Fruit fly (Drosophila melanogaster) whole organism, embryonic: ENCODE data around the gene Nepl20.

Experiments used
- B-H1 ChIP-seq: fragments of 200-800 bp; sonication (Bioruptor generic); IDR thresholded peaks from 3 replicates; pipeline ENCODE4 v1.3.6; 2022; ENCODE audit warnings: missing biosample characterization, missing genetic modification characterization
- CG10366 ChIP-seq: fragments of 200-800 bp; sonication (Bioruptor generic); IDR thresholded peaks from 2 replicates; pipeline ENCODE4 v1.3.6; 2022; ENCODE audit warnings: missing biosample characterization, missing genetic modification characterization
- CG10565 ChIP-seq: fragments of 200-800 bp; sonication (Bioruptor generic); optimal IDR thresholded peaks from 3 replicates; lab custom pipeline; 2016; ENCODE audit warnings: missing biosample characterization, mild to moderate bottlenecking, missing genetic modification characterization
- CG15514 ChIP-seq: fragments of 200-800 bp; sonication (Bioruptor generic); optimal IDR thresholded peaks from 3 replicates; lab custom pipeline; 2017; ENCODE audit warnings: missing biosample characterization, missing genetic modification characterization, mild to moderate bottlenecking, moderate library complexity, missing genetic modification reagents
- CG15696 ChIP-seq: fragments of 200-800 bp; sonication (Bioruptor generic); optimal IDR thresholded peaks from 2 replicates; lab custom pipeline; 2019; ENCODE audit warnings: missing biosample characterization, mild to moderate bottlenecking, missing genetic modification characterization, moderate library complexity
- CG17829 ChIP-seq: fragments of 200-800 bp; optimal IDR thresholded peaks from 2 replicates; lab custom pipeline; 2019; ENCODE audit warnings: missing biosample characterization, mild to moderate bottlenecking, missing genetic modification characterization, moderate library complexity
- CG31441 ChIP-seq: fragments of 200-800 bp; sonication (Bioruptor generic); IDR thresholded peaks from 2 replicates; pipeline ENCODE4 v1.3.6; 2022; ENCODE audit warnings: missing biosample characterization, missing genetic modification characterization
- CG34224 ChIP-seq: fragments of 200-800 bp; sonication (Bioruptor generic); IDR thresholded peaks from 3 replicates; pipeline ENCODE4 v1.3.6; 2022; ENCODE audit warnings: missing biosample characterization, missing genetic modification characterization; ENCODE audit not compliant: partially characterized antibody
- CG34422 ChIP-seq: fragments of 200-800 bp; sonication (Bioruptor generic); IDR thresholded peaks from 3 replicates; pipeline ENCODE4 v1.3.6; 2022; ENCODE audit warnings: missing biosample characterization, missing genetic modification characterization
- CG4404 ChIP-seq: fragments of 200-800 bp; sonication (Bioruptor generic); IDR thresholded peaks from 2 replicates; pipeline ENCODE4 v1.3.6; 2022; ENCODE audit warnings: missing biosample characterization, missing genetic modification characterization
- CG4730 ChIP-seq: fragments of 200-800 bp; sonication (Bioruptor generic); IDR thresholded peaks from 2 replicates; pipeline ENCODE4 v1.3.6; 2022; ENCODE audit warnings: missing biosample characterization, missing genetic modification characterization
- CG6254 ChIP-seq: fragments of 200-800 bp; sonication (Bioruptor generic); optimal IDR thresholded peaks from 3 replicates; lab custom pipeline; 2017; ENCODE audit warnings: mild to moderate bottlenecking, missing biosample characterization, missing genetic modification reagents, missing genetic modification characterization
- CG7745 ChIP-seq: fragments of 200-800 bp; sonication (Bioruptor generic); optimal IDR thresholded peaks from 2 replicates; lab custom pipeline; 2018; ENCODE audit warnings: missing biosample characterization, mild to moderate bottlenecking, missing genetic modification characterization, moderate library complexity
- CG7928 ChIP-seq: fragments of 200-800 bp; sonication (Bioruptor generic); optimal IDR thresholded peaks from 2 replicates; lab custom pipeline; 2017; ENCODE audit warnings: missing biosample characterization, mild to moderate bottlenecking, missing genetic modification characterization
- Camta ChIP-seq: fragments of 200-800 bp; sonication (Bioruptor generic); optimal IDR thresholded peaks from 2 replicates; lab custom pipeline; 2016; ENCODE audit warnings: missing biosample characterization, missing genetic modification characterization
- CkIIα-i1 ChIP-seq: fragments of 200-800 bp; sonication (Bioruptor generic); IDR thresholded peaks from 2 replicates; pipeline ENCODE4 v1.3.6; 2022; ENCODE audit warnings: missing biosample characterization, missing genetic modification characterization
- Fer1 ChIP-seq: fragments of 200-800 bp; sonication (Bioruptor generic); optimal IDR thresholded peaks from 2 replicates; lab custom pipeline; 2017; ENCODE audit warnings: missing biosample characterization, mild to moderate bottlenecking, missing genetic modification characterization
- Gsc ChIP-seq: fragments of 200-800 bp; sonication (Bioruptor generic); IDR thresholded peaks from 2 replicates; pipeline ENCODE4 v1.3.6; 2022; ENCODE audit warnings: missing biosample characterization, missing genetic modification characterization
- H15 ChIP-seq: fragments of 200-800 bp; sonication (Bioruptor generic); IDR thresholded peaks from 3 replicates; pipeline ENCODE4 v1.3.6; 2022; ENCODE audit warnings: missing biosample characterization, missing genetic modification characterization
- Hr3 ChIP-seq: fragments of 200-800 bp; sonication (Bioruptor generic); optimal IDR thresholded peaks from 3 replicates; lab custom pipeline; 2016; ENCODE audit warnings: missing biosample characterization, missing genetic modification characterization
- Hsf ChIP-seq: fragments of 200-800 bp; sonication (Bioruptor generic); optimal IDR thresholded peaks from 3 replicates; lab custom pipeline; 2016; ENCODE audit warnings: missing biosample characterization, missing genetic modification characterization
- Jarid2 ChIP-seq: fragments of 200-800 bp; sonication (Bioruptor generic); optimal IDR thresholded peaks from 3 replicates; lab custom pipeline; 2017; ENCODE audit warnings: mild to moderate bottlenecking, missing biosample characterization, missing genetic modification reagents, missing genetic modification characterization
- Lhr ChIP-seq: fragments of 200-800 bp; sonication (Bioruptor generic); optimal IDR thresholded peaks from 3 replicates; lab custom pipeline; 2017; ENCODE audit warnings: mild to moderate bottlenecking, missing biosample characterization, missing genetic modification reagents, missing genetic modification characterization
- Lim3 ChIP-seq: fragments of 200-800 bp; sonication (Bioruptor generic); IDR thresholded peaks from 2 replicates; pipeline ENCODE4 v1.3.6; 2022; ENCODE audit warnings: missing biosample characterization, missing genetic modification characterization
- NFAT ChIP-seq: fragments of 200-800 bp; sonication (Bioruptor generic); IDR thresholded peaks from 2 replicates; pipeline ENCODE4 v1.3.6; 2022; ENCODE audit warnings: missing biosample characterization, missing genetic modification characterization
- Pdp1 ChIP-seq, 2 experiments: fragments of 200-800 bp; sonication (Bioruptor generic); optimal IDR thresholded peaks; 3 replicates each; lab custom pipeline; 2016; ENCODE audit warnings: missing biosample characterization in 2 of 2, missing genetic modification characterization in 2 of 2, mild to moderate bottlenecking in 1 of 2, moderate library complexity in 1 of 2
- TFAM ChIP-seq: fragments of 200-800 bp; sonication (Bioruptor generic); optimal IDR thresholded peaks from 2 replicates; lab custom pipeline; 2017; ENCODE audit warnings: missing biosample characterization, missing genetic modification characterization, inconsistent platforms
- Xrp1 ChIP-seq: fragments of 200-800 bp; sonication (Bioruptor generic); IDR thresholded peaks from 2 replicates; pipeline ENCODE4 v1.3.6; 2022; ENCODE audit warnings: missing biosample characterization, missing genetic modification characterization
- ac ChIP-seq: fragments of 200-800 bp; sonication (Bioruptor generic); optimal IDR thresholded peaks from 3 replicates; lab custom pipeline; 2017; ENCODE audit warnings: missing biosample characterization, mild to moderate bottlenecking, missing genetic modification characterization
- al ChIP-seq: fragments of 200-800 bp; sonication (Bioruptor generic); IDR thresholded peaks from 2 replicates; pipeline ENCODE4 v1.3.6; 2022; ENCODE audit warnings: missing biosample characterization, missing genetic modification characterization
- ap ChIP-seq: fragments of 200-800 bp; sonication (Bioruptor generic); IDR thresholded peaks from 2 replicates; pipeline ENCODE4 v1.3.6; 2022; ENCODE audit warnings: missing biosample characterization, missing genetic modification characterization
- ase ChIP-seq: fragments of 200-800 bp; sonication (Bioruptor generic); IDR thresholded peaks from 3 replicates; pipeline ENCODE4 v1.3.6; 2022; ENCODE audit warnings: missing biosample characterization, missing genetic modification characterization
- bsh ChIP-seq, 2 experiments: fragments of 200-800 bp; sonication (Bioruptor generic); optimal IDR thresholded peaks; 2 replicates each; lab custom pipeline; 2017 to 2018; ENCODE audit warnings: mild to moderate bottlenecking in 2 of 2, missing biosample characterization in 2 of 2, missing genetic modification characterization in 2 of 2, moderate library complexity in 1 of 2
- crol ChIP-seq: fragments of 200-800 bp; sonication (Bioruptor generic); IDR thresholded peaks from 2 replicates; pipeline ENCODE4 v1.3.6; 2022; ENCODE audit warnings: missing biosample characterization, missing genetic modification characterization
- dan ChIP-seq: fragments of 200-800 bp; sonication (Bioruptor generic); IDR thresholded peaks from 2 replicates; pipeline ENCODE4 v1.3.6; 2022; ENCODE audit warnings: missing biosample characterization, missing genetic modification characterization
- gcm ChIP-seq: fragments of 200-800 bp; sonication (Bioruptor generic); optimal IDR thresholded peaks from 2 replicates; lab custom pipeline; 2019; ENCODE audit warnings: missing biosample characterization, mild to moderate bottlenecking, missing genetic modification characterization, moderate library complexity
- grn ChIP-seq: fragments of 200-800 bp; sonication (Bioruptor generic); optimal IDR thresholded peaks from 3 replicates; lab custom pipeline; 2017; ENCODE audit warnings: missing biosample characterization, missing genetic modification characterization
- hkb ChIP-seq, 2 experiments: fragments of 200-800 bp in 1 of 2; fragments of >200 bp in 1 of 2; sonication (Bioruptor generic) in 1 of 2; IDR thresholded peaks in 1 of 2; optimal IDR thresholded peaks in 1 of 2; 2 replicates each; pipeline versions ENCODE4 v1.3.6 to Lab custom; 2017 to 2022; ENCODE audit warnings: missing biosample characterization in 1 of 2, missing genetic modification characterization in 1 of 2
- hth ChIP-seq: fragments of >200 bp; optimal IDR thresholded peaks from 2 replicates; lab custom pipeline; 2017; ENCODE audit warnings: inconsistent platforms
- inv ChIP-seq: fragments of 200-800 bp; sonication (Bioruptor generic); IDR thresholded peaks from 2 replicates; pipeline ENCODE4 v1.3.6; 2022; ENCODE audit warnings: missing biosample characterization, missing genetic modification characterization; ENCODE audit not compliant: partially characterized antibody
- jumu ChIP-seq: fragments of 200-800 bp; sonication (Bioruptor generic); optimal IDR thresholded peaks from 3 replicates; lab custom pipeline; 2016; ENCODE audit warnings: missing biosample characterization, missing genetic modification characterization
- kay ChIP-seq: fragments of 200-800 bp; sonication (Bioruptor generic); optimal IDR thresholded peaks from 2 replicates; lab custom pipeline; 2016; ENCODE audit warnings: missing biosample characterization, missing genetic modification characterization
- nerfin-2 ChIP-seq: fragments of 200-800 bp; sonication (Bioruptor generic); IDR thresholded peaks from 2 replicates; pipeline ENCODE4 v1.3.6; 2022; ENCODE audit warnings: missing biosample characterization, missing genetic modification characterization; ENCODE audit not compliant: partially characterized antibody
- pfk ChIP-seq: fragments of 200-800 bp; sonication (Bioruptor generic); optimal IDR thresholded peaks from 2 replicates; lab custom pipeline; 2018; ENCODE audit warnings: missing biosample characterization, mild to moderate bottlenecking, missing genetic modification characterization, moderate library complexity
- ranshi ChIP-seq: fragments of 200-800 bp; sonication (Bioruptor generic); IDR thresholded peaks from 2 replicates; pipeline ENCODE4 v1.3.6; 2022; ENCODE audit warnings: missing biosample characterization, missing genetic modification characterization
- salm ChIP-seq: fragments of 200-800 bp; sonication (Bioruptor generic); optimal IDR thresholded peaks from 2 replicates; lab custom pipeline; 2018; ENCODE audit warnings: missing biosample characterization, mild to moderate bottlenecking, missing genetic modification characterization
- slbo ChIP-seq: fragments of 200-800 bp; sonication (Bioruptor generic); IDR thresholded peaks from 2 replicates; pipeline ENCODE4 v1.3.6; 2022; ENCODE audit warnings: missing biosample characterization, missing genetic modification characterization
- slou ChIP-seq: fragments of 200-800 bp; sonication (Bioruptor generic); optimal IDR thresholded peaks from 3 replicates; lab custom pipeline; 2016; ENCODE audit warnings: missing biosample characterization, missing genetic modification characterization
- trem ChIP-seq: fragments of 200-800 bp; optimal IDR thresholded peaks from 3 replicates; lab custom pipeline; 2019; ENCODE audit warnings: missing biosample characterization, mild to moderate bottlenecking, missing genetic modification characterization, moderate library complexity
- unpg ChIP-seq: fragments of 200-800 bp; sonication (Bioruptor generic); optimal IDR thresholded peaks from 3 replicates; lab custom pipeline; 2018; ENCODE audit warnings: missing biosample characterization, mild to moderate bottlenecking, missing genetic modification characterization, moderate library complexity
- yki ChIP-seq: fragments of >200 bp; optimal IDR thresholded peaks from 3 replicates; lab custom pipeline; 2018

The Nepl20 gene

dm6 chr3R:28911758-28912157, 31.2 kb downstream of the Nepl20 start (continued):
- peak; percentile 68 for TF ChIP-seq B-H1
- peak; percentile 68 for TF ChIP-seq Hr3 (GFP tag; lab: Kevin White, UChicago)
- no peak for TF ChIP-seq ac (GFP tag; lab: Kevin White, UChicago)
- TF ChIP-seq ap (GFP tag; lab: Robert Waterston, UW): peak; percentile 80
- TF ChIP-seq CG15514: no peak
- TF ChIP-seq Xrp1 (GFP tag; lab: Robert Waterston, UW): peak; percentile 83
- peak; percentile 65 for TF ChIP-seq CG4730 (GFP tag; lab: Robert Waterston, UW)
- TF ChIP-seq CG34224 (GFP tag; lab: Robert Waterston, UW): 0 out of 3 replicates have a peak, but pooled peaks have one; percentile 15
- peak; percentile 11 for TF ChIP-seq CG6254
- TF ChIP-seq hkb (optimal IDR thresholded peaks at IDR 0.05; lab: Kevin White, UChicago): no peak
- TF ChIP-seq hkb (GFP tag; IDR thresholded peaks at IDR 0.05; lab: Robert Waterston, UW): peak; percentile 82
- peak; percentile 65; the same call in 1 of the 2 replicates for TF ChIP-seq al
- TF ChIP-seq jumu: peak; percentile 75
- peak; percentile 78; the same call in 2 of the 3 replicates for TF ChIP-seq CG34422 (GFP tag; lab: Robert Waterston, UW)
- peak; percentile 82 for TF ChIP-seq H15 (GFP tag; lab: Robert Waterston, UW)
- TF ChIP-seq nerfin-2 (GFP tag; lab: Robert Waterston, UW): no peak
- TF ChIP-seq kay (GFP tag; lab: Kevin White, UChicago): peak; percentile 73
- TF ChIP-seq Fer1 (GFP tag; lab: Kevin White, UChicago): no peak
- no peak for TF ChIP-seq gcm (GFP tag; lab: Kevin White, UChicago)
- peak; percentile 73; the same call in 2 of the 3 replicates for TF ChIP-seq ase (GFP tag; lab: Robert Waterston, UW)
- peak; percentile 17 for TF ChIP-seq Jarid2 (GFP tag; lab: Kevin White, UChicago)
- TF ChIP-seq slou (GFP tag; lab: Kevin White, UChicago): peak; percentile 24
- no peak for TF ChIP-seq TFAM (GFP tag; lab: Kevin White, UChicago)
- no peak for TF ChIP-seq CkIIα-i1 (GFP tag; lab: Robert Waterston, UW)
- peak; percentile 82 for TF ChIP-seq slbo (GFP tag; lab: Robert Waterston, UW)
- TF ChIP-seq Camta: peak; percentile 69
- TF ChIP-seq CG31441: peak; percentile 77
- TF ChIP-seq crol (GFP tag; lab: Robert Waterston, UW): no peak
- TF ChIP-seq Pdp1 (GFP tag; optimal IDR thresholded peaks at IDR 0.05; lab: Kevin White, UChicago): peak; percentile 58 to 60
- no peak for TF ChIP-seq Lhr (GFP tag; lab: Kevin White, UChicago)
- no peak for TF ChIP-seq inv
- peak; percentile 40 for TF ChIP-seq salm (tag; lab: Kevin White, UChicago)
- peak; percentile 63; the same call in 1 of the 2 replicates for TF ChIP-seq Lim3
- no peak for TF ChIP-seq CG15696 (tag; lab: Kevin White, UChicago)
- peak; percentile 11 for TF ChIP-seq trem
- TF ChIP-seq Gsc (GFP tag; lab: Robert Waterston, UW): peak; percentile 57
- peak; percentile 64 for TF ChIP-seq CG17829 (tag; lab: Kevin White, UChicago)
- peak; percentile 25 to 85 for TF ChIP-seq bsh (GFP tag; optimal IDR thresholded peaks at IDR 0.05; lab: Kevin White, UChicago)
- no peak for TF ChIP-seq grn
- TF ChIP-seq CG4404 (GFP tag; lab: Robert Waterston, UW): peak; percentile 58
- no peak for TF ChIP-seq CG10565 (GFP tag; lab: Kevin White, UChicago)
- TF ChIP-seq pfk (GFP tag; lab: Kevin White, UChicago): no peak
- TF ChIP-seq yki (lab: Kevin White, UChicago): no peak
- TF ChIP-seq hth (lab: Kevin White, UChicago): no peak
- TF ChIP-seq Hsf (GFP tag; lab: Kevin White, UChicago): peak; percentile 72
- no peak for TF ChIP-seq CG7745 (tag; lab: Kevin White, UChicago)
- peak; percentile 86 for TF ChIP-seq CG10366 (GFP tag; lab: Robert Waterston, UW)
- TF ChIP-seq NFAT (GFP tag; lab: Robert Waterston, UW): peak; percentile 68
- TF ChIP-seq ranshi (GFP tag; lab: Robert Waterston, UW): peak; percentile 78; the same call in 1 of the 2 replicates
- no peak for TF ChIP-seq dan (GFP tag; lab: Robert Waterston, UW)
- peak; percentile 81 for TF ChIP-seq unpg (GFP tag; lab: Kevin White, UChicago)
- no peak for TF ChIP-seq CG7928 (GFP tag; lab: Kevin White, UChicago)
